Worm (Caenorhabditis elegans) whole organism, L4 larva: ENCODE results near the gene fbxb-75.

ENCODE experiments used
- F37D6.2 ChIP-seq: sonication (generic microtip); optimal IDR thresholded peaks from 2 replicates; lab custom pipeline; 2016; ENCODE audit warnings: mild to moderate bottlenecking, missing genetic modification characterization, missing compliant biosample characterization
- F49E8.2 ChIP-seq: sonication (generic microtip); optimal IDR thresholded peaks from 2 replicates; lab custom pipeline; 2016; ENCODE audit warnings: missing compliant biosample characterization, mild to moderate bottlenecking, missing genetic modification characterization, borderline replicate concordance
- R02D3.7 ChIP-seq: fragments of 150-350 bp; sonication (generic microtip); optimal IDR thresholded peaks from 3 replicates; lab custom pipeline; 2014; ENCODE audit warnings: missing biosample characterization, missing genetic modification characterization
- Y105C5A.15 ChIP-seq: fragments of 200-800 bp; sonication (Bioruptor generic); IDR thresholded peaks from 2 replicates; pipeline ENCODE4 v1.3.6; 2022; ENCODE audit warnings: missing genetic modification characterization, missing compliant biosample characterization
- Y48G9A.11 ChIP-seq: fragments of 200-800 bp; sonication (Bioruptor generic); IDR thresholded peaks from 2 replicates; pipeline ENCODE4 v1.3.6; 2022; ENCODE audit warnings: missing genetic modification reagents, missing genetic modification characterization, missing compliant biosample characterization
- aly-2 ChIP-seq: sonication (generic microtip); optimal IDR thresholded peaks from 2 replicates; lab custom pipeline; 2018; ENCODE audit warnings: missing biosample characterization, missing genetic modification characterization
- ceh-62 ChIP-seq: sonication (generic microtip); optimal IDR thresholded peaks from 2 replicates; lab custom pipeline; 2017; ENCODE audit warnings: missing biosample characterization, missing genetic modification characterization
- ctbp-1 ChIP-seq: fragments of 200-800 bp; sonication (Bioruptor generic); IDR thresholded peaks from 2 replicates; pipeline ENCODE4 v1.3.6; 2022; ENCODE audit warnings: missing genetic modification reagents, missing genetic modification characterization, missing compliant biosample characterization
- daf-12 ChIP-seq: fragments of 150-350 bp; optimal IDR thresholded peaks from 2 replicates; lab custom pipeline; 2014; ENCODE audit warnings: missing biosample characterization, missing genetic modification reagents, missing genetic modification characterization
- dmd-9 ChIP-seq: fragments of 200-800 bp; sonication (Bioruptor generic); IDR thresholded peaks from 2 replicates; pipeline ENCODE4 v1.3.6; 2022; ENCODE audit warnings: missing genetic modification reagents, missing genetic modification characterization, missing compliant biosample characterization
- dpl-1 ChIP-seq: fragments of 150-350 bp; optimal IDR thresholded peaks from 2 replicates; lab custom pipeline; 2014; ENCODE audit warnings: missing biosample characterization, missing genetic modification reagents, missing genetic modification characterization
- dve-1 ChIP-seq: sonication (generic microtip); optimal IDR thresholded peaks from 2 replicates; lab custom pipeline; 2017; ENCODE audit warnings: antibody characterized with exemption, mild to moderate bottlenecking, missing genetic modification characterization, missing compliant biosample characterization; ENCODE audit not compliant: insufficient read depth
- egl-43 ChIP-seq: fragments of 200-800 bp; sonication (Bioruptor generic); IDR thresholded peaks from 2 replicates; pipeline ENCODE4 v1.3.6; 2022; ENCODE audit warnings: missing genetic modification reagents, missing genetic modification characterization, missing compliant biosample characterization
- fos-1 ChIP-seq: fragments of 150-350 bp; optimal IDR thresholded peaks from 2 replicates; lab custom pipeline; 2014; ENCODE audit warnings: missing biosample characterization, missing genetic modification characterization
- hlh-30 ChIP-seq: sonication (generic microtip); optimal IDR thresholded peaks from 2 replicates; lab custom pipeline; 2017; ENCODE audit warnings: antibody characterized with exemption, mild to moderate bottlenecking, missing genetic modification characterization, missing compliant biosample characterization; ENCODE audit not compliant: insufficient read depth
- lin-13 ChIP-seq: fragments of 150-350 bp; optimal IDR thresholded peaks from 2 replicates; lab custom pipeline; 2014; ENCODE audit warnings: missing biosample characterization, missing genetic modification reagents, missing genetic modification characterization
- lin-39 ChIP-seq: fragments of 150-350 bp; optimal IDR thresholded peaks from 2 replicates; lab custom pipeline; 2014; ENCODE audit warnings: missing biosample characterization, missing genetic modification reagents, missing genetic modification characterization
- lir-3 ChIP-seq: sonication (generic microtip); optimal IDR thresholded peaks from 2 replicates; lab custom pipeline; 2016; ENCODE audit warnings: mild to moderate bottlenecking, missing genetic modification characterization, missing compliant biosample characterization
- mes-2 ChIP-seq: sonication (generic microtip); optimal IDR thresholded peaks from 2 replicates; lab custom pipeline; 2016; ENCODE audit warnings: missing genotype, mild to moderate bottlenecking, missing genetic modification characterization, missing compliant biosample characterization; ENCODE audit not compliant: poor library complexity, severe bottlenecking
- nhr-111 ChIP-seq: fragments of 200-800 bp; sonication (Bioruptor generic); optimal IDR thresholded peaks from 2 replicates; lab custom pipeline; 2018; ENCODE audit warnings: mild to moderate bottlenecking, missing genetic modification characterization, missing compliant biosample characterization
- nhr-237 ChIP-seq: sonication (generic microtip); optimal IDR thresholded peaks from 2 replicates; lab custom pipeline; 2017; ENCODE audit warnings: missing biosample characterization, missing genetic modification characterization
- nhr-41 ChIP-seq: fragments of 200-800 bp; sonication (Bioruptor generic); IDR thresholded peaks from 2 replicates; pipeline ENCODE4 v1.3.6; 2022; ENCODE audit warnings: missing genetic modification reagents, missing genetic modification characterization, missing compliant biosample characterization
- nhr-42 ChIP-seq: fragments of 200-800 bp; sonication (Bioruptor generic); IDR thresholded peaks from 2 replicates; pipeline ENCODE4 v1.3.6; 2022; ENCODE audit warnings: missing genetic modification characterization, missing compliant biosample characterization
- pha-4 ChIP-seq, 2 experiments: fragments of 150-350 bp in 1 of 2; fragments of 200-800 bp in 1 of 2; sonication (Bioruptor generic) in 1 of 2; IDR thresholded peaks in 1 of 2; optimal IDR thresholded peaks in 1 of 2; 2 replicates each; pipeline versions ENCODE4 v1.3.6 to Lab custom; 2014 to 2022; ENCODE audit warnings: missing genetic modification characterization in 2 of 2, missing genetic modification reagents in 2 of 2, missing biosample characterization in 1 of 2, missing compliant biosample characterization in 1 of 2
- pqm-1 ChIP-seq: sonication (generic microtip); optimal IDR thresholded peaks from 2 replicates; lab custom pipeline; 2017; ENCODE audit warnings: missing biosample characterization, missing genetic modification characterization
- rbr-2 ChIP-seq: sonication (generic microtip); optimal IDR thresholded peaks from 2 replicates; lab custom pipeline; 2016; ENCODE audit warnings: missing genotype, missing genetic modification characterization, missing compliant biosample characterization
- sdz-12 ChIP-seq: fragments of 200-800 bp; sonication (Bioruptor generic); optimal IDR thresholded peaks from 2 replicates; lab custom pipeline; 2018; ENCODE audit warnings: mild to moderate bottlenecking, missing genetic modification characterization, missing compliant biosample characterization
- set-16 ChIP-seq: fragments of 200-800 bp; sonication (Bioruptor generic); IDR thresholded peaks from 2 replicates; pipeline ENCODE4 v1.3.6; 2022; ENCODE audit warnings: missing genetic modification reagents, missing genetic modification characterization, missing compliant biosample characterization
- skn-1 ChIP-seq: fragments of 150-350 bp; optimal IDR thresholded peaks from 2 replicates; lab custom pipeline; 2014; ENCODE audit warnings: missing biosample characterization, missing genetic modification characterization
- snpc-1.2 ChIP-seq: fragments of 200-800 bp; sonication (Bioruptor generic); IDR thresholded peaks from 2 replicates; pipeline ENCODE4 v1.3.6; 2022; ENCODE audit warnings: missing genetic modification reagents, missing genetic modification characterization, missing compliant biosample characterization
- snpc-4 ChIP-seq: fragments of 150-350 bp; optimal IDR thresholded peaks from 2 replicates; lab custom pipeline; 2014; ENCODE audit warnings: missing biosample characterization, missing genetic modification characterization
- vab-7 ChIP-seq: fragments of 200-800 bp; sonication (Bioruptor generic); IDR thresholded peaks from 2 replicates; pipeline ENCODE4 v1.3.6; 2022; ENCODE audit warnings: missing genetic modification reagents, missing genetic modification characterization, missing compliant biosample characterization
- ztf-11 ChIP-seq: fragments of 150-350 bp; optimal IDR thresholded peaks from 2 replicates; lab custom pipeline; 2014; ENCODE audit warnings: missing biosample characterization, missing genetic modification characterization

Gene fbxb-75

DNA sequence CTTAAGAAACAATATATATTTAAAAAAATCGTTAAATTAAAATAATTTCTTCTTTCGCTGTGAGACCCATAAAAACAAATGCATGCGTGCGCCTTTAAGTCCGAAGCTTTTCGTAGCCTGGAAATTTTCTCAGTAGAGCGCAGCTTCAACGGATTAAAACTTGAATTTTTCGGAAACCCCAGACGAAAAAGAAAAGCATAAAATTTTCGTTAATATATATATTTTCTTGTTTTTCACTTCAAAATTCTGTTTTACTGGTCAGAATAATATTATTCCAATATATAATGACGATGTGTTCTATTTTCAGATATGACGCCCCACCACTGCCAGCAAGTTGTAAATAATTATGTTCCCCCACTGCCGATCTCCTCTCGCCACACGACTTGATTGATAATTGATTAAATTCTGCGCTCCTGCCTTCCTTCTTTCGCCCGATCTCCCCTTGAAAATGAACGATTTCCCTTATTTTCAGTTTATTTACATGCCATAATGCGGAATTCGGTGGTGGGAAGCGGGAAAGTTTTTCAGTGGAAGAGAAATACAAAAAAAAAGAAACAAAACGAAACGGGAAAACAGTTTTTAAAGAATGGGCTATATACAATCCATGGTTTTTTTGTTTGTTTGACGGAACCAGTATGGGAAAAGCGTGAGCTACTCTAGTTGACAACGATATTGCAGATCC is 27.2 kb upstream of the fbxb-75 start (continued):
- no peak for TF ChIP-seq fos-1 (tag; lab: Kevin White, UChicago)
- TF ChIP-seq nhr-41 (GFP tag; lab: Robert Waterston, UW), result no peak
- TF ChIP-seq nhr-42 (GFP tag; lab: Robert Waterston, UW), result 0 out of 2 replicates have a peak, but pooled peaks have one; percentile 6
- TF ChIP-seq ztf-11, result no peak
- TF ChIP-seq rbr-2, result peak; percentile 37
- no peak for TF ChIP-seq aly-2 (tag; lab: Kevin White, UChicago)
- TF ChIP-seq F37D6.2 (tag; lab: Kevin White, UChicago), result no peak
- TF ChIP-seq R02D3.7, result no peak
- no peak for TF ChIP-seq nhr-237 (tag; lab: Kevin White, UChicago)
- TF ChIP-seq mes-2, result peak; percentile 12
- 0 out of 2 replicates have a peak, but pooled peaks have one; percentile 4 for TF ChIP-seq vab-7 (GFP tag; lab: Robert Waterston, UW)
- TF ChIP-seq snpc-4 (tag; lab: Kevin White, UChicago), result no peak
- no peak for TF ChIP-seq ceh-62 (tag; lab: Kevin White, UChicago)
- TF ChIP-seq dve-1 (tag; lab: Kevin White, UChicago), result no peak
- no peak for TF ChIP-seq set-16 (GFP tag; lab: Robert Waterston, UW)
- no peak for TF ChIP-seq daf-12 (tag; lab: Kevin White, UChicago)
- no peak for TF ChIP-seq pha-4 (GFP tag; IDR thresholded peaks at IDR 0.05; lab: Robert Waterston, UW)
- TF ChIP-seq pha-4 (tag; optimal IDR thresholded peaks at IDR 0.05; lab: Kevin White, UChicago), result peak; percentile 11
- TF ChIP-seq Y48G9A.11 (GFP tag; lab: Robert Waterston, UW), result no peak
- no peak for TF ChIP-seq snpc-1.2
- TF ChIP-seq pqm-1, result no peak
- TF ChIP-seq lir-3 (tag; lab: Kevin White, UChicago), result no peak
- no peak for TF ChIP-seq skn-1 (tag; lab: Kevin White, UChicago)
- TF ChIP-seq lin-13 (GFP tag; lab: Kevin White, UChicago), result no peak
- TF ChIP-seq lin-39 (tag; lab: Kevin White, UChicago), result no peak
- 0 out of 2 replicates have a peak, but pooled peaks have one; percentile 40 for TF ChIP-seq Y105C5A.15 (GFP tag; lab: Robert Waterston, UW)

DNA sequence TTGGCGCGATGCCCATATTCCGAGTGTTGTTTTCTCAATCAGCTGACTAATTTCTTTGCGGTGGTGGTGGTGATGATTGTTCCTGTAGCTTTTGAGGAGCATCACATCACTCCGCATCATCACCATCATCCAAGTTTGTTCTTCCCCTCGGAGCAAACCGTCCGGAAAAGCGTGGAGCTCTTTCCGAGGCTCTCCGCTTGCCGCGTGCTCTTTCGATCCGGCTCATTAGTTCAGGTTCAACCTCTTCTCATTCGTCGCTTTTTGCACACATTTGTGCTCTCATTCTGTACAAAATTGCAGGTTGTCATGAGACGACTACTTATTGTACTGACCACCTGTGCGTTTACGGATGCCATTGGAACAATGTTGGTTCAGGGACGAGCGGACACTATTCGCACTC is 24.2 kb upstream of the fbxb-75 start, which contains the start of gene M01H9.5:
M01H9.5 (plus strand) TSS at position 301 of the 400 bp plus-strand sequence.
- TF ChIP-seq F49E8.2 (no peak), egl-43 (no peak), ctbp-1 (no peak), nhr-111 (GFP tag; lab: Kevin White, UChicago) (no peak), sdz-12 (no peak)

DNA sequence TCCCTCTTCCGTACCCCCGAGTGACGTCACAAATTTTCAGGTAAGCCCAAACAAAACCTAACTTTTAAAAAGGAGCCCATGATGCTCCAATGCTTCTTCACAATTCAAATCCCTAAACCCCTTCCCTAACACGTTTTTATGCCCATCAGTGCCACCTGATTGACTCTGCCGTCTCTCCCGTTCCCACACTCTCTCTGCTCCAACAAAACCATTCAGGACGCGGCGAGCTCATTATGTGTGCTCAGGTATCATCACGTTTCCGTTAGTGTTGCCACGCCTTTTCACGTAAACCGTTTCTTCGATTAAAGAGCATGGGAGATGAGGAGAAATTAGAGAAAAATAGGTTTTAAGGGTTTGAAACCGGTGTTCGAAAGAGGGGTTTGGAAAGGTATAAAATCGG is 22.2 kb upstream of the fbxb-75 start, which contains the start of gene M01H9.2:
M01H9.2 (minus strand) TSS at position 101 of the 400 bp plus-strand sequence.
- TF ChIP-seq daf-12 (tag; lab: Kevin White, UChicago) (no peak), dpl-1 (GFP tag; lab: Kevin White, UChicago) (no peak), hlh-30 (tag; lab: Kevin White, UChicago) (peak; percentile 38)

DNA sequence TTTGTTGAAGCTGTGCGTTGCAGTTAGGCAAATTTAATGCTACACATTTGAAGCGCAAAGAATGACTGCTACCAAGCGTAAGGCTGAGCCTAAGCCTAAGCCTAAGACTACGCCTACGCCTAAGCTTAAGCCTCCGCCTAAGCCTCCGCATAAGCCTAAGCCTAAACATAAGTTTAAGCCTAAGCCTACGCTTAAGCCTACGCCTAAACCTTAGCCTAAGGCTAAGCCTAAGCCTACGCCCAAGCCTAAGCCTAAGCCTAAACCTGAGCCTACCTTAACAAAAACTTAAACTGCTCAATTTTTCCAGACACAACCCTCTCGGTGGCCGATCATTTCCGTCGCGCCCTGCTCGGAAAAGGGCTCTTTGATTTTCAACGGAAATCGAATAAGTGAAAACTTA is 18.4 kb upstream of the fbxb-75 start:
- no peak for TF ChIP-seq dmd-9 (GFP tag; lab: Robert Waterston, UW)
- 0 out of 2 replicates have a peak, but pooled peaks have one; percentile 4 for TF ChIP-seq Y48G9A.11 (GFP tag; lab: Robert Waterston, UW)
- TF ChIP-seq, all 104 proteins: peak for 1
